Worm (Caenorhabditis elegans) whole organism, early embryonic: ENCODE measurements around the gene F13B12.1.

Source experiments
- F13C5.2 ChIP-seq: sonication (generic microtip); optimal IDR thresholded peaks from 2 replicates; lab custom pipeline; 2017; ENCODE audit warnings: mild to moderate bottlenecking, missing genetic modification characterization, inconsistent platforms, missing compliant biosample characterization
- ceh-13 ChIP-seq: fragments of 200-800 bp; sonication (Bioruptor generic); optimal IDR thresholded peaks from 2 replicates; lab custom pipeline; 2018; ENCODE audit warnings: mild to moderate bottlenecking, missing genetic modification characterization, missing compliant biosample characterization
- tbx-11 ChIP-seq: fragments of 200-800 bp; sonication (Bioruptor generic); IDR thresholded peaks from 2 replicates; pipeline ENCODE4 v1.3.6; 2022; ENCODE audit warnings: missing genetic modification characterization, missing compliant biosample characterization
- tra-4 ChIP-seq: sonication (generic microtip); optimal IDR thresholded peaks from 2 replicates; lab custom pipeline; 2017; ENCODE audit warnings: missing genetic modification characterization, missing compliant biosample characterization

ce11 chrIV:10467347-10467746 lies 42.9 kb upstream of the F13B12.1 start:
- TF ChIP-seq tra-4, result no peak
- TF ChIP-seq ceh-13 (GFP tag; lab: Kevin White, UChicago), result no peak
- TF ChIP-seq F13C5.2, result no peak
- TF ChIP-seq tbx-11 (GFP tag; lab: Robert Waterston, UW), result no peak
